Fruit fly (Drosophila melanogaster) whole organism, embryonic: ENCODE data around the gene Tom70.

Experiments
- Ada2b ChIP-seq: fragments of 200-800 bp; sonication (Bioruptor generic); IDR thresholded peaks from 2 replicates; pipeline ENCODE4 v1.3.6; 2022; ENCODE audit warnings: missing biosample characterization, missing genetic modification characterization
- Adf1 ChIP-seq: fragments of 200-800 bp; sonication (Bioruptor generic); IDR thresholded peaks from 2 replicates; pipeline ENCODE4 v1.3.6; 2022; ENCODE audit warnings: missing biosample characterization, missing genetic modification characterization
- Atf6 ChIP-seq: fragments of 200-800 bp; sonication (Bioruptor generic); IDR thresholded peaks from 2 replicates; pipeline ENCODE4 v1.3.6; 2022; ENCODE audit warnings: missing biosample characterization, missing genetic modification characterization
- Awh ChIP-seq: fragments of 200-800 bp; sonication (Bioruptor generic); IDR thresholded peaks from 2 replicates; pipeline ENCODE4, ENCODE4 v1.3.6; 2022; ENCODE audit warnings: missing biosample characterization, missing genetic modification characterization
- CG10431 ChIP-seq: fragments of 200-800 bp; sonication (Bioruptor generic); optimal IDR thresholded peaks from 3 replicates; lab custom pipeline; 2018; ENCODE audit warnings: missing biosample characterization, mild to moderate bottlenecking, missing genetic modification characterization
- CG11085 ChIP-seq: fragments of 200-800 bp; sonication (Bioruptor generic); IDR thresholded peaks from 2 replicates; pipeline ENCODE4 v1.3.6; 2022; ENCODE audit warnings: missing biosample characterization, missing genetic modification characterization
- CG12071 ChIP-seq: fragments of 200-800 bp; sonication (Bioruptor generic); optimal IDR thresholded peaks from 3 replicates; lab custom pipeline; 2018; ENCODE audit warnings: missing biosample characterization, mild to moderate bottlenecking, missing genetic modification characterization
- CG12391 ChIP-seq: fragments of 200-800 bp; sonication (Bioruptor generic); optimal IDR thresholded peaks from 3 replicates; lab custom pipeline; 2018; ENCODE audit warnings: missing biosample characterization, mild to moderate bottlenecking, missing genetic modification characterization, moderate library complexity
- CG15479 ChIP-seq: fragments of 200-800 bp; sonication (Bioruptor generic); optimal IDR thresholded peaks from 3 replicates; lab custom pipeline; 2019; ENCODE audit warnings: missing biosample characterization, mild to moderate bottlenecking, missing genetic modification characterization, moderate library complexity
- CG1602 ChIP-seq: fragments of 200-800 bp; sonication (Bioruptor generic); optimal IDR thresholded peaks from 3 replicates; lab custom pipeline; 2016; ENCODE audit warnings: missing biosample characterization, missing genetic modification characterization
- CG1647 ChIP-seq: fragments of 200-800 bp; sonication (Bioruptor generic); optimal IDR thresholded peaks from 3 replicates; lab custom pipeline; 2016; ENCODE audit warnings: missing biosample characterization, missing genetic modification characterization
- CG17359 ChIP-seq: fragments of 200-800 bp; sonication (Bioruptor generic); optimal IDR thresholded peaks from 3 replicates; lab custom pipeline; 2018; ENCODE audit warnings: missing biosample characterization, mild to moderate bottlenecking, missing genetic modification characterization, moderate library complexity
- CG17361 ChIP-seq: fragments of 200-800 bp; sonication (Bioruptor generic); IDR thresholded peaks from 3 replicates; pipeline ENCODE4 v1.3.6; 2022; ENCODE audit warnings: missing biosample characterization, missing genetic modification characterization
- CG3995 ChIP-seq: fragments of 200-800 bp; sonication (Bioruptor generic); optimal IDR thresholded peaks from 3 replicates; lab custom pipeline; 2016; ENCODE audit warnings: missing biosample characterization, missing genetic modification characterization
- CG4820 ChIP-seq: fragments of 200-800 bp; sonication (Bioruptor generic); optimal IDR thresholded peaks from 3 replicates; lab custom pipeline; 2016; ENCODE audit warnings: missing biosample characterization, missing genetic modification characterization
- CG6689 ChIP-seq: fragments of 200-800 bp; sonication (Bioruptor generic); IDR thresholded peaks from 2 replicates; pipeline ENCODE4 v1.3.6; 2022; ENCODE audit warnings: missing biosample characterization, missing genetic modification characterization
- CG8765 ChIP-seq: fragments of 200-800 bp; sonication (Bioruptor generic); IDR thresholded peaks from 2 replicates; pipeline ENCODE4 v1.3.6; 2022; ENCODE audit warnings: missing biosample characterization, missing genetic modification characterization
- Chrac-16 ChIP-seq: fragments of 200-800 bp; sonication (Bioruptor generic); optimal IDR thresholded peaks from 3 replicates; lab custom pipeline; 2016; ENCODE audit warnings: missing biosample characterization, missing genetic modification characterization
- CkIIα-i1 ChIP-seq: fragments of 200-800 bp; sonication (Bioruptor generic); IDR thresholded peaks from 2 replicates; pipeline ENCODE4 v1.3.6; 2022; ENCODE audit warnings: missing biosample characterization, missing genetic modification characterization
- D19B ChIP-seq: fragments of 200-800 bp; sonication (Bioruptor generic); optimal IDR thresholded peaks from 2 replicates; lab custom pipeline; 2017; ENCODE audit warnings: missing biosample characterization, mild to moderate bottlenecking, missing genetic modification characterization
- Fer3 ChIP-seq: fragments of 200-800 bp; sonication (Bioruptor generic); optimal IDR thresholded peaks from 2 replicates; lab custom pipeline; 2018; ENCODE audit warnings: missing biosample characterization, mild to moderate bottlenecking, missing genetic modification characterization, moderate library complexity
- GATAe ChIP-seq: fragments of 200-800 bp; sonication (Bioruptor generic); conservative IDR thresholded peaks from 2 replicates; pipeline ENCODE4 v1.3.6; 2022; ENCODE audit warnings: missing biosample characterization, missing genetic modification characterization
- Gug ChIP-seq: fragments of 200-800 bp; sonication (Bioruptor generic); IDR thresholded peaks from 4 replicates; pipeline ENCODE4 v1.3.6; 2022; ENCODE audit warnings: missing biosample characterization, missing genetic modification characterization
- HLH54F ChIP-seq: fragments of 200-800 bp; sonication (Bioruptor generic); optimal IDR thresholded peaks from 3 replicates; lab custom pipeline; 2016; ENCODE audit warnings: missing biosample characterization, missing genetic modification characterization
- Hmx ChIP-seq: fragments of 200-800 bp; sonication (Bioruptor generic); optimal IDR thresholded peaks from 2 replicates; lab custom pipeline; 2016; ENCODE audit warnings: missing biosample characterization, missing genetic modification characterization
- Hr51 ChIP-seq, 2 experiments: fragments of 200-800 bp; sonication (Bioruptor generic); optimal IDR thresholded peaks; 2 replicates in 1 of 2; 3 replicates in 1 of 2; lab custom pipeline; 2016 to 2018; ENCODE audit warnings: missing biosample characterization in 2 of 2, missing genetic modification characterization in 2 of 2, mild to moderate bottlenecking in 1 of 2, moderate library complexity in 1 of 2
- Lhr ChIP-seq: fragments of 200-800 bp; sonication (Bioruptor generic); optimal IDR thresholded peaks from 3 replicates; lab custom pipeline; 2017; ENCODE audit warnings: mild to moderate bottlenecking, missing biosample characterization, missing genetic modification reagents, missing genetic modification characterization
- Lim3 ChIP-seq: fragments of 200-800 bp; sonication (Bioruptor generic); IDR thresholded peaks from 2 replicates; pipeline ENCODE4 v1.3.6; 2022; ENCODE audit warnings: missing biosample characterization, missing genetic modification characterization
- Med ChIP-seq: fragments of 200-800 bp; sonication (Bioruptor generic); peaks from one replicate; lab custom pipeline; 2016; ENCODE audit warnings: missing biosample characterization, missing genetic modification characterization, mild to moderate bottlenecking, inconsistent platforms, moderate library complexity
- Mes4 ChIP-seq: fragments of 200-800 bp; sonication (Bioruptor generic); optimal IDR thresholded peaks from 2 replicates; lab custom pipeline; 2016; ENCODE audit warnings: missing biosample characterization, missing genetic modification characterization
- Sry-β ChIP-seq: fragments of 200-800 bp; sonication (Bioruptor generic); optimal IDR thresholded peaks from 2 replicates; lab custom pipeline; 2018; ENCODE audit warnings: missing biosample characterization, mild to moderate bottlenecking, missing genetic modification characterization, moderate library complexity
- Ssrp ChIP-seq: fragments of 200-800 bp; sonication (Bioruptor generic); optimal IDR thresholded peaks from 2 replicates; lab custom pipeline; 2018; ENCODE audit warnings: missing biosample characterization, mild to moderate bottlenecking, missing genetic modification characterization, moderate library complexity
- Xrp1 ChIP-seq: fragments of 200-800 bp; sonication (Bioruptor generic); IDR thresholded peaks from 2 replicates; pipeline ENCODE4 v1.3.6; 2022; ENCODE audit warnings: missing biosample characterization, missing genetic modification characterization
- al ChIP-seq: fragments of 200-800 bp; sonication (Bioruptor generic); IDR thresholded peaks from 2 replicates; pipeline ENCODE4 v1.3.6; 2022; ENCODE audit warnings: missing biosample characterization, missing genetic modification characterization
- bcd ChIP-seq: fragments of 200-800 bp; sonication (Bioruptor generic); optimal IDR thresholded peaks from 2 replicates; lab custom pipeline; 2017; ENCODE audit warnings: missing biosample characterization, mild to moderate bottlenecking, missing genetic modification characterization
- cad ChIP-seq: fragments of >200 bp; optimal IDR thresholded peaks from 2 replicates; lab custom pipeline; 2017; ENCODE audit warnings: missing biosample characterization, missing genetic modification characterization
- ems ChIP-seq: fragments of 200-800 bp; sonication (Bioruptor generic); optimal IDR thresholded peaks from 3 replicates; lab custom pipeline; 2016; ENCODE audit warnings: missing biosample characterization, missing genetic modification characterization
- en ChIP-seq: fragments of 200-800 bp; sonication (Bioruptor generic); optimal IDR thresholded peaks from 2 replicates; lab custom pipeline; 2016; ENCODE audit warnings: missing biosample characterization, missing genetic modification characterization
- gsb ChIP-seq: fragments of 200-800 bp; sonication (Bioruptor generic); IDR thresholded peaks from 2 replicates; pipeline ENCODE4 v1.3.6; 2022; ENCODE audit warnings: missing biosample characterization, missing genetic modification characterization
- h ChIP-seq: fragments of >200 bp; optimal IDR thresholded peaks from 2 replicates; lab custom pipeline; 2017
- kay ChIP-seq: fragments of 200-800 bp; sonication (Bioruptor generic); optimal IDR thresholded peaks from 2 replicates; lab custom pipeline; 2016; ENCODE audit warnings: missing biosample characterization, missing genetic modification characterization
- ken ChIP-seq: fragments of 200-800 bp; sonication (Bioruptor generic); IDR thresholded peaks from 3 replicates; pipeline ENCODE4 v1.3.6; 2022; ENCODE audit warnings: missing biosample characterization, missing genetic modification characterization
- lab ChIP-seq: fragments of 200-800 bp; sonication (Bioruptor generic); optimal IDR thresholded peaks from 3 replicates; lab custom pipeline; 2017; ENCODE audit warnings: missing biosample characterization, missing genetic modification characterization, mild to moderate bottlenecking, moderate library complexity, missing genetic modification reagents
- oc ChIP-seq: fragments of 200-800 bp; sonication (Bioruptor generic); optimal IDR thresholded peaks from 2 replicates; lab custom pipeline; 2018; ENCODE audit warnings: missing biosample characterization, mild to moderate bottlenecking, missing genetic modification characterization, moderate library complexity
- otp ChIP-seq: fragments of 200-800 bp; sonication (Bioruptor generic); IDR thresholded peaks from 3 replicates; pipeline ENCODE4, ENCODE4 v1.3.6; 2022; ENCODE audit warnings: missing biosample characterization, missing genetic modification characterization
- prd ChIP-seq, 3 experiments: fragments of >200 bp in 2 of 3; fragments of 200-800 bp in 1 of 3; sonication (Bioruptor generic) in 1 of 3; optimal IDR thresholded peaks in 2 of 3; IDR thresholded peaks in 1 of 3; 2 replicates in 2 of 3; 3 replicates in 1 of 3; pipeline versions ENCODE4 v1.3.6 to Lab custom; 2017 to 2022; ENCODE audit warnings: missing biosample characterization in 1 of 3, missing genetic modification characterization in 1 of 3
- psq ChIP-seq: fragments of 200-800 bp; sonication (Bioruptor generic); optimal IDR thresholded peaks from 2 replicates; lab custom pipeline; 2017; ENCODE audit warnings: missing biosample characterization, missing genetic modification characterization
- salm ChIP-seq: fragments of 200-800 bp; sonication (Bioruptor generic); optimal IDR thresholded peaks from 2 replicates; lab custom pipeline; 2018; ENCODE audit warnings: missing biosample characterization, mild to moderate bottlenecking, missing genetic modification characterization
- shn ChIP-seq: fragments of 200-800 bp; sonication (Bioruptor generic); optimal IDR thresholded peaks from 3 replicates; lab custom pipeline; 2016; ENCODE audit warnings: missing biosample characterization, missing genetic modification characterization
- sima ChIP-seq: fragments of 200-800 bp; sonication (Bioruptor generic); optimal IDR thresholded peaks from 2 replicates; lab custom pipeline; 2016; ENCODE audit warnings: missing biosample characterization, missing genetic modification characterization
- zen2 ChIP-seq: fragments of 200-800 bp; sonication (Bioruptor generic); IDR thresholded peaks from 3 replicates; pipeline ENCODE4 v1.3.6; 2022; ENCODE audit warnings: missing biosample characterization, missing genetic modification characterization; ENCODE audit not compliant: partially characterized antibody

Tom70 gene

DNA sequence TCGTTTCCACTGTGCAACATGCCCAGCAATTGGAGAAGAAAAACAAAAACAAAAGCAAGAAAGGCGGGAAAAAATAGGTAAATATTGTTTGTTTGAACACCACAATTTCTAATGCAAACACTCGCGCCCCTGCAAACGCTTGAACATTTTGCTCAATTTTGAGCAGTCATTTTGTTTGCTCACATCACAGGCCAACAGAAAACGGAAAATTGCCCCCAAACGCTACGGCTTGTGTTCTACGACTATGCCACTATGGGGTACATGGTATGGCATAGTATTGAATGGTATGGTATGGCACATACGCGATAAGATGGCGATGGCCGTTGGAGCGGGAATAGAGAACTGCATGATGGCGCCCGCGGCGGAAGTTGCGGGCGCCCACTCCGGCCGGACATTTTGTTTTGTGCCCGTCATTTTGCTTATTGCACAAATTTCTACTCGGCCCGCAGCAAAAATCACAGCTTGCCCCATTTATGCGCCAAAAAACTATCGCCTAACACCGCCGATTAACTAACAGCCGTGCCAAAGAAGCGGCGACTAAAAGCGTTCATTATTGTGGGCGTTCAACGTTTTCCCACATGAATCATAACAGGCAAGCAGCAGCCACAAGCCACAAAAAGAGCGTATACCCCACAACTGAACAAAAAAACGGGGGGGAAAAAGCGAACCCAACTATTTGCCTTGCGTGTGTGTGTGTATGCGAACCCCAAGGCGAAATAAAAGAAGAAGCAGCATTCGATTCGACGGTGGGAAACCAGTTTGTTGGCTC, 33.9 kb downstream of the Tom70 start (continued):
- TF ChIP-seq CG15479 (GFP tag; lab: Kevin White, UChicago) (no peak), CkIIα-i1 (GFP tag; lab: Robert Waterston, UW) (no peak), Fer3 (tag; lab: Kevin White, UChicago) (peak; percentile 20), CG8765 (GFP tag; lab: Robert Waterston, UW) (no peak), psq (GFP tag; lab: Kevin White, UChicago) (peak; percentile 9), bcd (GFP tag; lab: Kevin White, UChicago) (peak; percentile 36), Awh (GFP tag; lab: Robert Waterston, UW) (no peak), Lhr (GFP tag; lab: Kevin White, UChicago) (no peak), HLH54F (GFP tag; lab: Kevin White, UChicago) (no peak), Sry-β (GFP tag; lab: Kevin White, UChicago) (peak; percentile 42), CG3995 (GFP tag; lab: Kevin White, UChicago) (peak; percentile 4), GATAe (GFP tag; lab: Robert Waterston, UW) (no peak), lab (GFP tag; lab: Kevin White, UChicago) (peak; percentile 81), Ssrp (no peak), CG12391 (tag; lab: Kevin White, UChicago) (peak; percentile 65), CG1647 (GFP tag; lab: Kevin White, UChicago) (peak; percentile 6), Ada2b (no peak), cad (no peak), prd (optimal IDR thresholded peaks at IDR 0.05; lab: Kevin White, UChicago) (no peak), prd (GFP tag; IDR thresholded peaks at IDR 0.05; lab: Robert Waterston, UW) (no peak), Adf1 (GFP tag; lab: Robert Waterston, UW) (no peak), sima (GFP tag; lab: Kevin White, UChicago) (peak; percentile 39), gsb (GFP tag; lab: Robert Waterston, UW) (no peak), Lim3 (GFP tag; lab: Robert Waterston, UW) (no peak), CG4820 (GFP tag; lab: Kevin White, UChicago) (peak; percentile 13), salm (peak; percentile 77), oc (tag; lab: Kevin White, UChicago) (no peak), otp (GFP tag; lab: Robert Waterston, UW) (no peak), ken (GFP tag; lab: Robert Waterston, UW) (no peak), al (GFP tag; lab: Robert Waterston, UW) (no peak), kay (peak; percentile 20), Hr51 (GFP tag; optimal IDR thresholded peaks at IDR 0.05; lab: Kevin White, UChicago) (peak in 1 of 2 experiments; percentile 15), shn (GFP tag; lab: Kevin White, UChicago) (no peak), h (no peak), ems (GFP tag; lab: Kevin White, UChicago) (peak; percentile 19), CG10431 (GFP tag; lab: Kevin White, UChicago) (peak; percentile 96), CG17359 (tag; lab: Kevin White, UChicago) (peak; percentile 74), Gug (GFP tag; lab: Robert Waterston, UW) (no peak), CG12071 (GFP tag; lab: Kevin White, UChicago) (peak; percentile 61), Xrp1 (GFP tag; lab: Robert Waterston, UW) (no peak), CG6689 (no peak), en (peak; percentile 30), Mes4 (GFP tag; lab: Kevin White, UChicago) (peak; percentile 63), CG1602 (GFP tag; lab: Kevin White, UChicago) (peak; percentile 8), Hmx (no peak), Chrac-16 (no peak), Med (GFP tag; lab: Kevin White, UChicago) (peak; percentile 93), D19B (peak; percentile 7), Atf6 (GFP tag; lab: Robert Waterston, UW) (no peak), CG17361 (no peak), CG11085 (GFP tag; lab: Robert Waterston, UW) (no peak), zen2 (GFP tag; lab: Robert Waterston, UW) (no peak)
